Fruit fly (Drosophila melanogaster): Measurements from ENCODE around the gene CG14297.

The CG14297 gene

dm6 chr3R:18895227-18895626 lies 2.7 kb upstream of the CG14297 start (continued):
- TF ChIP-seq pros (GFP tag; optimal IDR thresholded peaks at IDR 0.05) (no peak), CG31224 (GFP tag; IDR thresholded peaks at IDR 0.05) (peak; percentile 37; the same call in 1 of the 2 replicates), Sin3A (optimal IDR thresholded peaks at IDR 0.05) (no peak), eve (GFP tag; optimal IDR thresholded peaks at IDR 0.05) (no peak), lab (GFP tag; optimal IDR thresholded peaks at IDR 0.05) (peak; percentile 62), fd3F (GFP tag; optimal IDR thresholded peaks at IDR 0.05) (no peak), D19B (GFP tag; optimal IDR thresholded peaks at IDR 0.05) (peak; percentile 18), CG12236 (GFP tag; optimal IDR thresholded peaks at IDR 0.05) (no peak), rib (GFP tag; IDR thresholded peaks at IDR 0.05) (peak; percentile 73), E2f1 (GFP tag; IDR thresholded peaks at IDR 0.05) (peak; percentile 68), CG32772 (GFP tag; IDR thresholded peaks at IDR 0.05) (peak; percentile 64; the same call in 1 of the 2 replicates), CG8281 (tag; optimal IDR thresholded peaks at IDR 0.05) (no peak), CG14050 (GFP tag; IDR thresholded peaks at IDR 0.05) (peak; percentile 33; the same call in 1 of the 3 replicates), ap (GFP tag; IDR thresholded peaks at IDR 0.05) (no peak), CG2202 (tag; optimal IDR thresholded peaks at IDR 0.05) (no peak), Med (GFP tag) (peak; percentile 23), CG3163 (GFP tag; optimal IDR thresholded peaks at IDR 0.05) (no peak), CG32532 (GFP tag; IDR thresholded peaks at IDR 0.05) (peak; percentile 78), sens (GFP tag) (peak; percentile 62), CG43689 (GFP tag; IDR thresholded peaks at IDR 0.05) (no peak), Abd-B (GFP tag; optimal IDR thresholded peaks at IDR 0.05) (no peak), bigmax (GFP tag; optimal IDR thresholded peaks at IDR 0.05) (no peak), zen2 (GFP tag; IDR thresholded peaks at IDR 0.05; ENCODE audit: partially characterized antibody) (no peak), klu (GFP tag; IDR thresholded peaks at IDR 0.05) (peak; percentile 13; the same call in 1 of the 2 replicates), CG11696 (GFP tag; IDR thresholded peaks at IDR 0.05) (peak; percentile 52; the same call in 1 of the 2 replicates), CG6689 (GFP tag; IDR thresholded peaks at IDR 0.05) (peak; percentile 55), CG2678 (tag; optimal IDR thresholded peaks at IDR 0.05) (peak; percentile 51), D19A (tag; optimal IDR thresholded peaks at IDR 0.05) (no peak), Hr39 (optimal IDR thresholded peaks at IDR 0.05) (no peak), toy (GFP tag; IDR thresholded peaks at IDR 0.05) (peak; percentile 70), CG4707 (GFP tag; optimal IDR thresholded peaks at IDR 0.05) (no peak), B-H1 (GFP tag; IDR thresholded peaks at IDR 0.05) (peak; percentile 60; the same call in 2 of the 3 replicates), GATAe (GFP tag; conservative IDR thresholded peaks at IDR 0.05) (peak; percentile 99), dati (GFP tag; IDR thresholded peaks at IDR 0.05) (no peak), Rx (GFP tag; IDR thresholded peaks at IDR 0.05) (peak; percentile 55), CG1024 (GFP tag; IDR thresholded peaks at IDR 0.05) (no peak), CG16813 (GFP tag; IDR thresholded peaks at IDR 0.05; ENCODE audit: partially characterized antibody) (no peak), da (GFP tag; optimal IDR thresholded peaks at IDR 0.05) (no peak), ase (GFP tag; IDR thresholded peaks at IDR 0.05) (peak; percentile 65; the same call in 2 of the 3 replicates), CG8924 (tag; optimal IDR thresholded peaks at IDR 0.05) (peak; percentile 37), tna (GFP tag; IDR thresholded peaks at IDR 0.05; ENCODE audit: partially characterized antibody) (no peak), pho (GFP tag; optimal IDR thresholded peaks at IDR 0.05) (no peak), CG18011 (GFP tag; optimal IDR thresholded peaks at IDR 0.05) (no peak), CG11456 (GFP tag; IDR thresholded peaks at IDR 0.05) (peak; percentile 88), stc (GFP tag; IDR thresholded peaks at IDR 0.05) (peak; percentile 47; the same call in 1 of the 2 replicates), CG6854 (GFP tag; optimal IDR thresholded peaks at IDR 0.05) (no peak), CG14667 (GFP tag; IDR thresholded peaks at IDR 0.05) (peak; percentile 77), zen (tag; optimal IDR thresholded peaks at IDR 0.05) (no peak), CG17385 (GFP tag; optimal IDR thresholded peaks at IDR 0.05) (no peak), cato (GFP tag; optimal IDR thresholded peaks at IDR 0.05; ENCODE audit: borderline replicate concordance) (no peak), jigr1 (GFP tag; IDR thresholded peaks at IDR 0.05) (peak; percentile 34; the same call in 1 of the 3 replicates), tll (GFP tag; optimal IDR thresholded peaks at IDR 0.05) (no peak)

Measured in whole organism, embryonic.